Fruit fly (Drosophila melanogaster) whole organism, embryonic: Measurements from ENCODE around the gene CG44004.

Experiments used
- Adf1 ChIP-seq: fragments of 200-800 bp; sonication (Bioruptor generic); IDR thresholded peaks from 2 replicates; pipeline ENCODE4 v1.3.6; 2022; ENCODE audit warnings: missing biosample characterization, missing genetic modification characterization
- Aef1 ChIP-seq: fragments of 200-800 bp; sonication (Bioruptor generic); IDR thresholded peaks from 3 replicates; pipeline ENCODE4 v1.3.6; 2022; ENCODE audit warnings: missing biosample characterization, missing genetic modification characterization
- Asciz ChIP-seq: fragments of 200-800 bp; sonication (Bioruptor generic); optimal IDR thresholded peaks from 2 replicates; lab custom pipeline; 2017; ENCODE audit warnings: missing biosample characterization, mild to moderate bottlenecking, missing genetic modification characterization, missing genetic modification reagents
- C15 ChIP-seq: fragments of 200-800 bp; sonication (Bioruptor generic); IDR thresholded peaks from 3 replicates; pipeline ENCODE4 v1.3.6; 2022; ENCODE audit warnings: missing biosample characterization, missing genetic modification characterization
- CG1024 ChIP-seq: fragments of 200-800 bp; sonication (Bioruptor generic); IDR thresholded peaks from 2 replicates; pipeline ENCODE4 v1.3.6; 2022; ENCODE audit warnings: missing biosample characterization, missing genetic modification characterization
- CG12659 ChIP-seq: fragments of 200-800 bp; sonication (Bioruptor generic); optimal IDR thresholded peaks from 3 replicates; lab custom pipeline; 2017; ENCODE audit warnings: mild to moderate bottlenecking, missing biosample characterization, missing genetic modification reagents, missing genetic modification characterization
- CG12744 ChIP-seq: fragments of 200-800 bp; sonication (Bioruptor generic); optimal IDR thresholded peaks from 2 replicates; lab custom pipeline; 2016; ENCODE audit warnings: missing biosample characterization, missing genetic modification characterization
- CG12769 ChIP-seq: fragments of 200-800 bp; sonication (Bioruptor generic); optimal IDR thresholded peaks from 2 replicates; lab custom pipeline; 2019; ENCODE audit warnings: missing biosample characterization, mild to moderate bottlenecking, missing genetic modification characterization, moderate library complexity
- CG14014 ChIP-seq: fragments of 200-800 bp; sonication (Bioruptor generic); IDR thresholded peaks from 2 replicates; pipeline ENCODE4 v1.3.6; 2022; ENCODE audit warnings: missing biosample characterization, missing genetic modification characterization
- CG14710 ChIP-seq: fragments of 200-800 bp; sonication (Bioruptor generic); optimal IDR thresholded peaks from 3 replicates; lab custom pipeline; 2019; ENCODE audit warnings: missing biosample characterization, mild to moderate bottlenecking, missing genetic modification characterization, moderate library complexity
- CG15479 ChIP-seq: fragments of 200-800 bp; sonication (Bioruptor generic); optimal IDR thresholded peaks from 3 replicates; lab custom pipeline; 2019; ENCODE audit warnings: missing biosample characterization, mild to moderate bottlenecking, missing genetic modification characterization, moderate library complexity
- CG16815 ChIP-seq: fragments of 200-800 bp; sonication (Bioruptor generic); optimal IDR thresholded peaks from 3 replicates; lab custom pipeline; 2017; ENCODE audit warnings: missing biosample characterization, mild to moderate bottlenecking, missing genetic modification characterization
- CG17186 ChIP-seq: fragments of 200-800 bp; sonication (Bioruptor generic); optimal IDR thresholded peaks from 3 replicates; lab custom pipeline; 2017; ENCODE audit warnings: missing biosample characterization, missing genetic modification reagents, missing genetic modification characterization
- CG17612 ChIP-seq: fragments of 200-800 bp; sonication (Bioruptor generic); IDR thresholded peaks from 2 replicates; pipeline ENCODE4 v1.3.6; 2022; ENCODE audit warnings: missing biosample characterization, missing genetic modification characterization
- CG17912 ChIP-seq: fragments of 200-800 bp; sonication (Bioruptor generic); optimal IDR thresholded peaks from 2 replicates; lab custom pipeline; 2018; ENCODE audit warnings: missing biosample characterization, mild to moderate bottlenecking, missing genetic modification characterization
- CG1792 ChIP-seq: fragments of 200-800 bp; sonication (Bioruptor generic); optimal IDR thresholded peaks from 2 replicates; lab custom pipeline; 2016; ENCODE audit warnings: missing biosample characterization, missing genetic modification characterization
- CG18262 ChIP-seq: fragments of 200-800 bp; optimal IDR thresholded peaks from 3 replicates; lab custom pipeline; 2019; ENCODE audit warnings: missing biosample characterization, mild to moderate bottlenecking, missing genetic modification characterization, moderate library complexity
- CG2129 ChIP-seq: fragments of 200-800 bp; sonication (Bioruptor generic); IDR thresholded peaks from 2 replicates; pipeline ENCODE4 v1.3.6; 2022; ENCODE audit warnings: missing biosample characterization, missing genetic modification characterization; ENCODE audit not compliant: partially characterized antibody
- CG2712 ChIP-seq: fragments of 200-800 bp; optimal IDR thresholded peaks from 3 replicates; lab custom pipeline; 2019; ENCODE audit warnings: missing biosample characterization, mild to moderate bottlenecking, missing genetic modification characterization, moderate library complexity
- CG33557 ChIP-seq: fragments of 200-800 bp; sonication (Bioruptor generic); optimal IDR thresholded peaks from 2 replicates; lab custom pipeline; 2019; ENCODE audit warnings: missing biosample characterization, mild to moderate bottlenecking, missing genetic modification characterization, moderate library complexity
- CG34422 ChIP-seq: fragments of 200-800 bp; sonication (Bioruptor generic); IDR thresholded peaks from 3 replicates; pipeline ENCODE4 v1.3.6; 2022; ENCODE audit warnings: missing biosample characterization, missing genetic modification characterization
- CG4328 ChIP-seq: fragments of 200-800 bp; sonication (Bioruptor generic); optimal IDR thresholded peaks from 3 replicates; lab custom pipeline; 2017; ENCODE audit warnings: missing biosample characterization, missing genetic modification reagents, missing genetic modification characterization
- CG4820 ChIP-seq: fragments of 200-800 bp; sonication (Bioruptor generic); optimal IDR thresholded peaks from 3 replicates; lab custom pipeline; 2016; ENCODE audit warnings: missing biosample characterization, missing genetic modification characterization
- CG6854 ChIP-seq: fragments of 200-800 bp; sonication (Bioruptor generic); optimal IDR thresholded peaks from 3 replicates; lab custom pipeline; 2017; ENCODE audit warnings: missing biosample characterization, mild to moderate bottlenecking, missing genetic modification characterization
- CG8281 ChIP-seq: fragments of 200-800 bp; sonication (Bioruptor generic); optimal IDR thresholded peaks from 2 replicates; lab custom pipeline; 2018; ENCODE audit warnings: missing biosample characterization, mild to moderate bottlenecking, missing genetic modification characterization, moderate library complexity
- CG8765 ChIP-seq: fragments of 200-800 bp; sonication (Bioruptor generic); IDR thresholded peaks from 2 replicates; pipeline ENCODE4 v1.3.6; 2022; ENCODE audit warnings: missing biosample characterization, missing genetic modification characterization
- CG8924 ChIP-seq: fragments of 200-800 bp; optimal IDR thresholded peaks from 3 replicates; lab custom pipeline; 2019; ENCODE audit warnings: missing biosample characterization, mild to moderate bottlenecking, missing genetic modification characterization, moderate library complexity
- CG9437 ChIP-seq: fragments of 200-800 bp; sonication (Bioruptor generic); optimal IDR thresholded peaks from 2 replicates; lab custom pipeline; 2018; ENCODE audit warnings: missing biosample characterization, mild to moderate bottlenecking, missing genetic modification characterization
- Chrac-16 ChIP-seq: fragments of 200-800 bp; sonication (Bioruptor generic); optimal IDR thresholded peaks from 3 replicates; lab custom pipeline; 2016; ENCODE audit warnings: missing biosample characterization, missing genetic modification characterization
- Drgx ChIP-seq: fragments of 200-800 bp; sonication (Bioruptor generic); IDR thresholded peaks from 2 replicates; pipeline ENCODE4 v1.3.6; 2022; ENCODE audit warnings: missing biosample characterization, missing genetic modification characterization
- Fer3 ChIP-seq: fragments of 200-800 bp; sonication (Bioruptor generic); optimal IDR thresholded peaks from 2 replicates; lab custom pipeline; 2018; ENCODE audit warnings: missing biosample characterization, mild to moderate bottlenecking, missing genetic modification characterization, moderate library complexity
- GATAe ChIP-seq: fragments of 200-800 bp; sonication (Bioruptor generic); conservative IDR thresholded peaks from 2 replicates; pipeline ENCODE4 v1.3.6; 2022; ENCODE audit warnings: missing biosample characterization, missing genetic modification characterization
- Hmr ChIP-seq: fragments of 200-800 bp; sonication (Bioruptor generic); optimal IDR thresholded peaks from 3 replicates; lab custom pipeline; 2017; ENCODE audit warnings: mild to moderate bottlenecking, missing biosample characterization, missing genetic modification reagents, missing genetic modification characterization
- Tbp ChIP-seq: fragments of >200 bp; optimal IDR thresholded peaks from 2 replicates; lab custom pipeline; 2018; ENCODE audit warnings: missing biosample characterization, missing genetic modification characterization
- ash1 ChIP-seq: fragments of 200-800 bp; sonication (Bioruptor generic); optimal IDR thresholded peaks from 2 replicates; lab custom pipeline; 2018; ENCODE audit warnings: missing biosample characterization, mild to moderate bottlenecking, missing genetic modification characterization
- az2 ChIP-seq: fragments of 200-800 bp; sonication (Bioruptor generic); optimal IDR thresholded peaks from 3 replicates; lab custom pipeline; 2016; ENCODE audit warnings: missing biosample characterization, missing genetic modification characterization
- br ChIP-seq: fragments of >200 bp; optimal IDR thresholded peaks from 2 replicates; lab custom pipeline; 2017
- bsh ChIP-seq, 2 experiments: fragments of 200-800 bp; sonication (Bioruptor generic); optimal IDR thresholded peaks; 2 replicates each; lab custom pipeline; 2017 to 2018; ENCODE audit warnings: mild to moderate bottlenecking in 2 of 2, missing biosample characterization in 2 of 2, missing genetic modification characterization in 2 of 2, moderate library complexity in 1 of 2
- en ChIP-seq: fragments of 200-800 bp; sonication (Bioruptor generic); optimal IDR thresholded peaks from 2 replicates; lab custom pipeline; 2016; ENCODE audit warnings: missing biosample characterization, missing genetic modification characterization
- ham ChIP-seq: fragments of 200-800 bp; sonication (Bioruptor generic); IDR thresholded peaks from 2 replicates; pipeline ENCODE4 v1.3.6; 2022; ENCODE audit warnings: missing biosample characterization, missing genetic modification characterization
- nmo ChIP-seq: fragments of 200-800 bp; sonication (Bioruptor generic); optimal IDR thresholded peaks from 2 replicates; lab custom pipeline; 2018; ENCODE audit warnings: missing biosample characterization, mild to moderate bottlenecking, missing genetic modification characterization, moderate library complexity
- pum ChIP-seq: fragments of 200-800 bp; sonication (Bioruptor generic); optimal IDR thresholded peaks from 2 replicates; lab custom pipeline; 2016; ENCODE audit warnings: missing biosample characterization, missing genetic modification characterization
- pzg ChIP-seq: fragments of 200-800 bp; sonication (Bioruptor generic); optimal IDR thresholded peaks from 3 replicates; lab custom pipeline; 2018; ENCODE audit warnings: missing biosample characterization, mild to moderate bottlenecking, missing genetic modification characterization, moderate library complexity
- slp2 ChIP-seq: fragments of 200-800 bp; sonication (Bioruptor generic); optimal IDR thresholded peaks from 2 replicates; lab custom pipeline; 2016; ENCODE audit warnings: missing biosample characterization, missing genetic modification characterization
- so ChIP-seq: fragments of 200-800 bp; sonication (Bioruptor generic); IDR thresholded peaks from 3 replicates; pipeline ENCODE4 v1.3.6; 2022; ENCODE audit warnings: missing biosample characterization, missing genetic modification characterization
- stwl ChIP-seq: fragments of 200-800 bp; sonication (Bioruptor generic); optimal IDR thresholded peaks from 3 replicates; lab custom pipeline; 2018; ENCODE audit warnings: missing biosample characterization, mild to moderate bottlenecking, missing genetic modification characterization, moderate library complexity
- trem ChIP-seq: fragments of 200-800 bp; optimal IDR thresholded peaks from 3 replicates; lab custom pipeline; 2019; ENCODE audit warnings: missing biosample characterization, mild to moderate bottlenecking, missing genetic modification characterization, moderate library complexity
- twi ChIP-seq: fragments of 200-800 bp; optimal IDR thresholded peaks from 2 replicates; lab custom pipeline; 2019; ENCODE audit warnings: missing biosample characterization, mild to moderate bottlenecking, missing genetic modification characterization, moderate library complexity
- zen2 ChIP-seq: fragments of 200-800 bp; sonication (Bioruptor generic); IDR thresholded peaks from 3 replicates; pipeline ENCODE4 v1.3.6; 2022; ENCODE audit warnings: missing biosample characterization, missing genetic modification characterization; ENCODE audit not compliant: partially characterized antibody

Gene CG44004

DNA sequence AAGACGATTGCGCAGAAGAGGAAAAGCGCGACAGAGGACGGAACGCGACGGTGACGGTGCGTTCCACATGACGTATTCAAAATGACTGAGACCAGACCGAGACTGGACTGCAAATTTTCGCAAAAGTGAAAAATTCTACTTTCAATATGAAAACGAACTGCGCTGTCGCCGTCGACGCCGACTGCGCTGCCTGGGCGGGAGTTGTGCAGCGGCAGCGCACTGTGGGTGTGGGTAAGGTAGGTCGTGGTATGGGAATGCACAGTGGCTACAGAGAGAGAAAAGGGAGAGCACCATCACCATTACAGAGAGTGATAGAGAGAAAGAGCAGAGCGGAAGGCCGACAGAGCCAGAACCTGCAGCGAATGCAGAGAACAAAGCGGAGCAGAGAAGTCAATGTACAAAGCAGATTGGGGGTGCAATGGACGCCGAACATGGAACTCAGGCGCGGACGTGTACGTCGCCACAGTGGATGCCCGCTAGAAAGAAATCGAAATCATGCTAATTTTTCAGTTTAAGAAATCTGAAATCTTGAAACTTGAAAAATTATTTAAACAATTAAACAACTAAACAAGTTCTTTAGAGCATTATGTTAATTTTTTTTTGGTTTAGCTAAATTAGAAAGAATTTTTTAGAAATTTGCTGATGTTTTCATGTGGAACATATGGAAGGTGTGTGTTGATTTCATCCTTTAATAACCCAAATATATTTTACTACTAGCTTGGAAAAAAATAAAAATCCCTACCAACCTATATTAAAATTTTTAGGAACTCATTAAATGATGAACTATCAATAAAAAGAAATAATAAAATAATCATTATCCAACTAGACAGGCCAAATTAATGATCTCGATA is 8.8 kb downstream of the CG44004 start, which contains the start of gene Eip75B:
Gene Eip75B (minus strand): TSS at position 65 of the 851 bp plus-strand sequence.
- TF ChIP-seq trem (tag; lab: Kevin White, UChicago), result no peak
- peak; percentile 68 for TF ChIP-seq Adf1 (GFP tag; lab: Robert Waterston, UW)
- TF ChIP-seq CG14710 (tag; lab: Kevin White, UChicago), result peak; percentile 13
- no peak for TF ChIP-seq CG8281 (tag; lab: Kevin White, UChicago)
- TF ChIP-seq CG1024, result 0 out of 2 replicates have a peak, but pooled peaks have one; percentile 3
- TF ChIP-seq CG17612, result no peak
- TF ChIP-seq GATAe, result no peak
- TF ChIP-seq Drgx (GFP tag; lab: Robert Waterston, UW), result peak; percentile 43; the same call in 1 of the 2 replicates
- TF ChIP-seq CG9437 (GFP tag; lab: Kevin White, UChicago), result no peak
- TF ChIP-seq CG12744 (GFP tag; lab: Kevin White, UChicago), result no peak
- TF ChIP-seq stwl (tag; lab: Kevin White, UChicago), result no peak
- TF ChIP-seq C15, result no peak
- TF ChIP-seq slp2 (GFP tag; lab: Kevin White, UChicago), result no peak
- no peak for TF ChIP-seq pzg (GFP tag; lab: Kevin White, UChicago)
- peak; percentile 46 for TF ChIP-seq nmo (GFP tag; lab: Kevin White, UChicago)
- TF ChIP-seq az2 (GFP tag; lab: Kevin White, UChicago), result peak; percentile 3
- no peak for TF ChIP-seq pum (GFP tag; lab: Kevin White, UChicago)
- no peak for TF ChIP-seq CG12769 (tag; lab: Kevin White, UChicago)
- no peak for TF ChIP-seq Hmr (GFP tag; lab: Kevin White, UChicago)
- TF ChIP-seq ash1 (GFP tag; lab: Kevin White, UChicago), result no peak
- TF ChIP-seq CG15479, result peak; percentile 37
- TF ChIP-seq CG2712 (tag; lab: Kevin White, UChicago), result no peak
- peak; percentile 2 for TF ChIP-seq CG33557 (GFP tag; lab: Kevin White, UChicago)
- no peak for TF ChIP-seq so (GFP tag; lab: Robert Waterston, UW)
- TF ChIP-seq CG34422 (GFP tag; lab: Robert Waterston, UW), result no peak
- TF ChIP-seq Chrac-16 (GFP tag; lab: Kevin White, UChicago), result peak; percentile 7
- TF ChIP-seq CG4820 (GFP tag; lab: Kevin White, UChicago), result no peak
- TF ChIP-seq Fer3 (tag; lab: Kevin White, UChicago), result no peak
- no peak for TF ChIP-seq twi (tag; lab: Kevin White, UChicago)
- no peak for TF ChIP-seq CG12659 (GFP tag; lab: Kevin White, UChicago)
- TF ChIP-seq CG16815 (GFP tag; lab: Kevin White, UChicago), result peak; percentile 14
- no peak for TF ChIP-seq CG8765 (GFP tag; lab: Robert Waterston, UW)
- no peak for TF ChIP-seq CG1792 (GFP tag; lab: Kevin White, UChicago)
- peak in 1 of 2 experiments; percentile 37 for TF ChIP-seq bsh (GFP tag; optimal IDR thresholded peaks at IDR 0.05; lab: Kevin White, UChicago)
- TF ChIP-seq Asciz (GFP tag; lab: Kevin White, UChicago), result no peak
- no peak for TF ChIP-seq br (lab: Kevin White, UChicago)
- TF ChIP-seq en, result no peak
- TF ChIP-seq CG18262 (tag; lab: Kevin White, UChicago), result peak; percentile 57
- no peak for TF ChIP-seq CG17186 (GFP tag; lab: Kevin White, UChicago)
- TF ChIP-seq CG14014 (GFP tag; lab: Robert Waterston, UW), result no peak
- TF ChIP-seq Tbp, result no peak
- 0 out of 3 replicates have a peak, but pooled peaks have one; percentile 16 for TF ChIP-seq zen2 (GFP tag; lab: Robert Waterston, UW)
- no peak for TF ChIP-seq CG6854
- no peak for TF ChIP-seq CG8924 (tag; lab: Kevin White, UChicago)
- no peak for TF ChIP-seq ham (GFP tag; lab: Robert Waterston, UW)
- no peak for TF ChIP-seq CG2129 (GFP tag; lab: Robert Waterston, UW)
- no peak for TF ChIP-seq CG17912
- no peak for TF ChIP-seq CG4328 (GFP tag; lab: Kevin White, UChicago)
- no peak for TF ChIP-seq Aef1 (GFP tag; lab: Robert Waterston, UW)
